Fruit fly (Drosophila melanogaster) whole organism, embryonic: Measurements from ENCODE around the gene CG18622.
A peak's percentile ranks its signal among the peaks of the same experiment; 100 is the strongest.

Experiments
- ATbp ChIP-seq: fragments of 200-800 bp; sonication (Bioruptor generic); optimal IDR thresholded peaks from 2 replicates; lab custom pipeline; 2017; ENCODE audit warnings: missing biosample characterization, mild to moderate bottlenecking, missing genetic modification characterization, missing genetic modification reagents
- BEAF-32 ChIP-seq: fragments of 200-800 bp; sonication (Bioruptor generic); optimal IDR thresholded peaks from 3 replicates; lab custom pipeline; 2017; ENCODE audit warnings: missing biosample characterization, missing genetic modification characterization, mild to moderate bottlenecking, moderate library complexity, missing genetic modification reagents
- C15 ChIP-seq: fragments of 200-800 bp; sonication (Bioruptor generic); IDR thresholded peaks from 3 replicates; pipeline ENCODE4 v1.3.6; 2022; ENCODE audit warnings: missing biosample characterization, missing genetic modification characterization
- CG1024 ChIP-seq: fragments of 200-800 bp; sonication (Bioruptor generic); IDR thresholded peaks from 2 replicates; pipeline ENCODE4 v1.3.6; 2022; ENCODE audit warnings: missing biosample characterization, missing genetic modification characterization
- CG11696 ChIP-seq: fragments of 200-800 bp; sonication (Bioruptor generic); IDR thresholded peaks from 2 replicates; pipeline ENCODE4 v1.3.6; 2022; ENCODE audit warnings: missing biosample characterization, missing genetic modification characterization
- CG12071 ChIP-seq: fragments of 200-800 bp; sonication (Bioruptor generic); optimal IDR thresholded peaks from 3 replicates; lab custom pipeline; 2018; ENCODE audit warnings: missing biosample characterization, mild to moderate bottlenecking, missing genetic modification characterization
- CG12744 ChIP-seq: fragments of 200-800 bp; sonication (Bioruptor generic); optimal IDR thresholded peaks from 2 replicates; lab custom pipeline; 2016; ENCODE audit warnings: missing biosample characterization, missing genetic modification characterization
- CG12769 ChIP-seq: fragments of 200-800 bp; sonication (Bioruptor generic); optimal IDR thresholded peaks from 2 replicates; lab custom pipeline; 2019; ENCODE audit warnings: missing biosample characterization, mild to moderate bottlenecking, missing genetic modification characterization, moderate library complexity
- CG12942 ChIP-seq: fragments of 200-800 bp; sonication (Bioruptor generic); optimal IDR thresholded peaks from 3 replicates; lab custom pipeline; 2016; ENCODE audit warnings: missing biosample characterization, missing genetic modification characterization
- CG14860 ChIP-seq: fragments of 200-800 bp; sonication (Bioruptor generic); IDR thresholded peaks from 3 replicates; pipeline ENCODE4 v1.3.6; 2022; ENCODE audit warnings: missing biosample characterization, missing genetic modification characterization; ENCODE audit not compliant: partially characterized antibody
- CG1529 ChIP-seq: fragments of 200-800 bp; sonication (Bioruptor generic); optimal IDR thresholded peaks from 3 replicates; lab custom pipeline; 2018; ENCODE audit warnings: missing biosample characterization, missing genetic modification characterization
- CG15601 ChIP-seq: fragments of 200-800 bp; sonication (Bioruptor generic); optimal IDR thresholded peaks from 3 replicates; lab custom pipeline; 2019; ENCODE audit warnings: missing biosample characterization, mild to moderate bottlenecking, missing genetic modification characterization, moderate library complexity
- CG16813 ChIP-seq: fragments of 200-800 bp; sonication (Bioruptor generic); IDR thresholded peaks from 3 replicates; pipeline ENCODE4 v1.3.6; 2022; ENCODE audit warnings: missing biosample characterization, missing genetic modification characterization; ENCODE audit not compliant: partially characterized antibody
- CG17385 ChIP-seq: fragments of 200-800 bp; sonication (Bioruptor generic); optimal IDR thresholded peaks from 3 replicates; lab custom pipeline; 2018; ENCODE audit warnings: missing biosample characterization, mild to moderate bottlenecking, missing genetic modification characterization
- CG2202 ChIP-seq: fragments of 200-800 bp; sonication (Bioruptor generic); optimal IDR thresholded peaks from 2 replicates; lab custom pipeline; 2018; ENCODE audit warnings: missing biosample characterization, mild to moderate bottlenecking, missing genetic modification characterization
- CG30431 ChIP-seq: fragments of 200-800 bp; sonication (Bioruptor generic); optimal IDR thresholded peaks from 2 replicates; lab custom pipeline; 2017; ENCODE audit warnings: missing biosample characterization, missing genetic modification characterization
- CG3847 ChIP-seq: fragments of 200-800 bp; sonication (Bioruptor generic); IDR thresholded peaks from 2 replicates; pipeline ENCODE4 v1.3.6; 2022; ENCODE audit warnings: missing biosample characterization, missing genetic modification characterization
- CG4617 ChIP-seq: fragments of 200-800 bp; sonication (Bioruptor generic); optimal IDR thresholded peaks from 3 replicates; lab custom pipeline; 2016; ENCODE audit warnings: missing biosample characterization, missing genetic modification characterization, borderline replicate concordance
- CG6765 ChIP-seq: fragments of 200-800 bp; sonication (Bioruptor generic); optimal IDR thresholded peaks from 3 replicates; lab custom pipeline; 2017; ENCODE audit warnings: missing biosample characterization, mild to moderate bottlenecking, missing genetic modification characterization
- CG7556 ChIP-seq: fragments of 200-800 bp; sonication (Bioruptor generic); optimal IDR thresholded peaks from 2 replicates; lab custom pipeline; 2017; ENCODE audit warnings: missing biosample characterization, mild to moderate bottlenecking, missing genetic modification characterization
- CG7745 ChIP-seq: fragments of 200-800 bp; sonication (Bioruptor generic); optimal IDR thresholded peaks from 2 replicates; lab custom pipeline; 2018; ENCODE audit warnings: missing biosample characterization, mild to moderate bottlenecking, missing genetic modification characterization, moderate library complexity
- CG7786 ChIP-seq: fragments of 200-800 bp; sonication (Bioruptor generic); optimal IDR thresholded peaks from 2 replicates; lab custom pipeline; 2016; ENCODE audit warnings: missing biosample characterization, missing genetic modification characterization
- CG7963 ChIP-seq: fragments of 200-800 bp; sonication (Bioruptor generic); IDR thresholded peaks from 3 replicates; pipeline ENCODE4 v1.3.6; 2022; ENCODE audit warnings: missing biosample characterization, missing genetic modification characterization; ENCODE audit not compliant: partially characterized antibody
- CG9215 ChIP-seq: fragments of 200-800 bp; sonication (Bioruptor generic); IDR thresholded peaks from 2 replicates; pipeline ENCODE4 v1.3.6; 2022; ENCODE audit warnings: missing biosample characterization, missing genetic modification characterization
- CG9817 ChIP-seq: fragments of 200-800 bp; sonication (Bioruptor generic); optimal IDR thresholded peaks from 2 replicates; lab custom pipeline; 2018; ENCODE audit warnings: missing biosample characterization, mild to moderate bottlenecking, missing genetic modification characterization, moderate library complexity
- CG9932 ChIP-seq: fragments of 200-800 bp; sonication (Bioruptor generic); IDR thresholded peaks from 2 replicates; pipeline ENCODE4 v1.3.6; 2022; ENCODE audit warnings: missing biosample characterization, missing genetic modification characterization
- CHES-1-like ChIP-seq: fragments of 200-800 bp; sonication (Bioruptor generic); optimal IDR thresholded peaks from 2 replicates; lab custom pipeline; 2016; ENCODE audit warnings: missing biosample characterization, missing genetic modification characterization
- Elba2 ChIP-seq: fragments of 200-800 bp; sonication (Bioruptor generic); optimal IDR thresholded peaks from 3 replicates; lab custom pipeline; 2016; ENCODE audit warnings: missing biosample characterization, missing genetic modification characterization
- MESR4 ChIP-seq: fragments of 200-800 bp; sonication (Bioruptor generic); optimal IDR thresholded peaks from 2 replicates; lab custom pipeline; 2018; ENCODE audit warnings: missing biosample characterization, mild to moderate bottlenecking, missing genetic modification characterization, moderate library complexity
- Stat92E ChIP-seq, 3 experiments: fragments of >200 bp in 2 of 3; fragments of 200-800 bp in 1 of 3; sonication (Bioruptor generic) in 1 of 3; optimal IDR thresholded peaks; 2 replicates each; lab custom pipeline; 2017 to 2019; ENCODE audit warnings: missing biosample characterization in 3 of 3, missing genetic modification characterization in 3 of 3, mild to moderate bottlenecking in 1 of 3, moderate library complexity in 1 of 3
- ab ChIP-seq: fragments of 200-800 bp; sonication (Bioruptor generic); optimal IDR thresholded peaks from 2 replicates; lab custom pipeline; 2016; ENCODE audit warnings: missing biosample characterization, missing genetic modification characterization
- bcd ChIP-seq: fragments of 200-800 bp; sonication (Bioruptor generic); optimal IDR thresholded peaks from 2 replicates; lab custom pipeline; 2017; ENCODE audit warnings: missing biosample characterization, mild to moderate bottlenecking, missing genetic modification characterization
- dpn ChIP-seq, 2 experiments: fragments of 200-800 bp; sonication (Bioruptor generic); optimal IDR thresholded peaks; 3 replicates each; lab custom pipeline; 2016; ENCODE audit warnings: missing biosample characterization in 2 of 2, missing genetic modification characterization in 2 of 2
- gce ChIP-seq: fragments of 200-800 bp; sonication (Bioruptor generic); IDR thresholded peaks from 3 replicates; pipeline ENCODE4 v1.3.6; 2022; ENCODE audit warnings: missing biosample characterization, missing genetic modification characterization
- gcm2 ChIP-seq: fragments of 200-800 bp; sonication (Bioruptor generic); optimal IDR thresholded peaks from 2 replicates; lab custom pipeline; 2016; ENCODE audit warnings: missing biosample characterization, missing genetic modification characterization
- grau ChIP-seq: fragments of 200-800 bp; optimal IDR thresholded peaks from 3 replicates; lab custom pipeline; 2019; ENCODE audit warnings: missing biosample characterization, mild to moderate bottlenecking, missing genetic modification characterization, moderate library complexity
- gt ChIP-seq: fragments of 200-800 bp; sonication (Bioruptor generic); IDR thresholded peaks from 2 replicates; pipeline ENCODE4 v1.3.6; 2022; ENCODE audit warnings: missing biosample characterization, missing genetic modification characterization
- lov ChIP-seq, 2 experiments: fragments of 200-800 bp in 1 of 2; fragments of >200 bp in 1 of 2; sonication (Bioruptor generic) in 1 of 2; IDR thresholded peaks in 1 of 2; optimal IDR thresholded peaks in 1 of 2; 2 replicates in 1 of 2; 3 replicates in 1 of 2; pipeline versions ENCODE4 v1.3.6 to Lab custom; 2017 to 2022; ENCODE audit warnings: missing biosample characterization in 1 of 2, missing genetic modification characterization in 1 of 2
- oc ChIP-seq: fragments of 200-800 bp; sonication (Bioruptor generic); optimal IDR thresholded peaks from 2 replicates; lab custom pipeline; 2018; ENCODE audit warnings: missing biosample characterization, mild to moderate bottlenecking, missing genetic modification characterization, moderate library complexity
- schlank ChIP-seq: fragments of 200-800 bp; sonication (Bioruptor generic); optimal IDR thresholded peaks from 2 replicates; lab custom pipeline; 2018; ENCODE audit warnings: missing biosample characterization, mild to moderate bottlenecking, missing genetic modification characterization
- scrt ChIP-seq: fragments of 200-800 bp; sonication (Bioruptor generic); optimal IDR thresholded peaks from 2 replicates; lab custom pipeline; 2018; ENCODE audit warnings: missing biosample characterization, mild to moderate bottlenecking, missing genetic modification characterization, moderate library complexity
- sima ChIP-seq: fragments of 200-800 bp; sonication (Bioruptor generic); optimal IDR thresholded peaks from 2 replicates; lab custom pipeline; 2016; ENCODE audit warnings: missing biosample characterization, missing genetic modification characterization
- stwl ChIP-seq: fragments of 200-800 bp; sonication (Bioruptor generic); optimal IDR thresholded peaks from 3 replicates; lab custom pipeline; 2018; ENCODE audit warnings: missing biosample characterization, mild to moderate bottlenecking, missing genetic modification characterization, moderate library complexity
- vfl ChIP-seq: fragments of 200-800 bp; sonication (Bioruptor generic); optimal IDR thresholded peaks from 2 replicates; lab custom pipeline; 2016; ENCODE audit warnings: missing biosample characterization, missing genetic modification characterization
- wdn ChIP-seq: fragments of 200-800 bp; sonication (Bioruptor generic); IDR thresholded peaks from 2 replicates; pipeline ENCODE4 v1.3.6; 2022; ENCODE audit warnings: missing biosample characterization, missing genetic modification characterization

CG18622 gene

dm6 chr3R:16972136-16972535 is 15.4 kb downstream of the CG18622 start, which contains the start of gene Abd-B:
Abd-B (minus strand) TSS chr3R:16972236.
- peak; percentile 41 for TF ChIP-seq Elba2
- TF ChIP-seq CG1024 (GFP tag; lab: Robert Waterston, UW), result no peak

- TF ChIP-seq CHES-1-like (GFP tag; lab: Kevin White, UChicago) (no peak), CG14860 (no peak), ATbp (GFP tag; lab: Kevin White, UChicago) (peak; percentile 57), CG30431 (GFP tag; lab: Kevin White, UChicago) (no peak), CG7745 (no peak), gce (GFP tag; lab: Robert Waterston, UW) (no peak), CG9817 (peak; percentile 58), CG11696 (GFP tag; lab: Robert Waterston, UW) (peak; percentile 15; the same call in 1 of the 2 replicates), lov (optimal IDR thresholded peaks at IDR 0.05; lab: Kevin White, UChicago) (no peak), lov (GFP tag; IDR thresholded peaks at IDR 0.05; lab: Robert Waterston, UW) (0 out of 3 replicates have a peak, but pooled peaks have one; percentile 37), stwl (no peak), CG7786 (GFP tag; lab: Kevin White, UChicago) (no peak), CG17385 (GFP tag; lab: Kevin White, UChicago) (no peak), CG15601 (peak; percentile 74), scrt (peak; percentile 62), C15 (no peak), BEAF-32 (GFP tag; lab: Kevin White, UChicago) (no peak), dpn (GFP tag; optimal IDR thresholded peaks at IDR 0.05; lab: Kevin White, UChicago) (peak; percentile 15 to 67), bcd (GFP tag; lab: Kevin White, UChicago) (peak; percentile 67), Stat92E (GFP tag; optimal IDR thresholded peaks at IDR 0.05; lab: Kevin White, UChicago) (peak in 1 of 3 experiments; percentile 10), schlank (tag; lab: Kevin White, UChicago) (no peak), oc (tag; lab: Kevin White, UChicago) (peak; percentile 68), wdn (GFP tag; lab: Robert Waterston, UW) (0 out of 2 replicates have a peak, but pooled peaks have one; percentile 15), CG9215 (GFP tag; lab: Robert Waterston, UW) (peak; percentile 31; the same call in 1 of the 2 replicates), CG7556 (GFP tag; lab: Kevin White, UChicago) (no peak), CG9932 (GFP tag; lab: Robert Waterston, UW) (peak; percentile 52), CG2202 (peak; percentile 31), CG7963 (no peak), CG12942 (GFP tag; lab: Kevin White, UChicago) (peak; percentile 16), CG16813 (GFP tag; lab: Robert Waterston, UW) (0 out of 3 replicates have a peak, but pooled peaks have one; percentile 22), vfl (GFP tag; lab: Kevin White, UChicago) (no peak), CG12071 (no peak), CG4617 (GFP tag; lab: Kevin White, UChicago) (peak; percentile 10), gt (GFP tag; lab: Robert Waterston, UW) (no peak), sima (no peak), CG12769 (no peak), CG12744 (GFP tag; lab: Kevin White, UChicago) (no peak), ab (GFP tag; lab: Kevin White, UChicago) (no peak), CG3847 (GFP tag; lab: Robert Waterston, UW) (peak; percentile 56; the same call in 1 of the 2 replicates), MESR4 (GFP tag; lab: Kevin White, UChicago) (no peak), CG1529 (GFP tag; lab: Kevin White, UChicago) (no peak), CG6765 (GFP tag; lab: Kevin White, UChicago) (peak; percentile 55), gcm2 (no peak), grau (tag; lab: Kevin White, UChicago) (peak; percentile 69)
These were observed 17.9 kb downstream of the CG18622 start for dm6 chr3R:16969361-16970355.
